Fruit fly (Drosophila melanogaster) whole organism, embryonic: ENCODE measurements around the gene CG4942.

ENCODE experiments used
- BtbVII ChIP-seq: fragments of 200-800 bp; sonication (Bioruptor generic); optimal IDR thresholded peaks from 3 replicates; lab custom pipeline; 2017; ENCODE audit warnings: missing biosample characterization, mild to moderate bottlenecking, missing genetic modification characterization
- CG11247 ChIP-seq: fragments of 200-800 bp; sonication (Bioruptor generic); IDR thresholded peaks from 2 replicates; pipeline ENCODE4 v1.3.6; 2022; ENCODE audit warnings: missing biosample characterization, missing genetic modification characterization
- CG11723 ChIP-seq: fragments of 200-800 bp; sonication (Bioruptor generic); optimal IDR thresholded peaks from 2 replicates; lab custom pipeline; 2017; ENCODE audit warnings: missing biosample characterization, mild to moderate bottlenecking, missing genetic modification characterization
- CG12391 ChIP-seq: fragments of 200-800 bp; sonication (Bioruptor generic); optimal IDR thresholded peaks from 3 replicates; lab custom pipeline; 2018; ENCODE audit warnings: missing biosample characterization, mild to moderate bottlenecking, missing genetic modification characterization, moderate library complexity
- CG12744 ChIP-seq: fragments of 200-800 bp; sonication (Bioruptor generic); optimal IDR thresholded peaks from 2 replicates; lab custom pipeline; 2016; ENCODE audit warnings: missing biosample characterization, missing genetic modification characterization
- CG13624 ChIP-seq: fragments of 200-800 bp; sonication (Bioruptor generic); optimal IDR thresholded peaks from 2 replicates; lab custom pipeline; 2016; ENCODE audit warnings: missing biosample characterization, missing genetic modification characterization
- CG13775 ChIP-seq: fragments of 200-800 bp; sonication (Bioruptor generic); optimal IDR thresholded peaks from 3 replicates; lab custom pipeline; 2017; ENCODE audit warnings: missing biosample characterization, mild to moderate bottlenecking, missing genetic modification characterization
- CG14667 ChIP-seq: fragments of 200-800 bp; sonication (Bioruptor generic); IDR thresholded peaks from 2 replicates; pipeline ENCODE4 v1.3.6; 2022; ENCODE audit warnings: missing biosample characterization, missing genetic modification characterization
- CG15601 ChIP-seq: fragments of 200-800 bp; sonication (Bioruptor generic); optimal IDR thresholded peaks from 3 replicates; lab custom pipeline; 2019; ENCODE audit warnings: missing biosample characterization, mild to moderate bottlenecking, missing genetic modification characterization, moderate library complexity
- CG1603 ChIP-seq: fragments of 200-800 bp; sonication (Bioruptor generic); optimal IDR thresholded peaks from 2 replicates; lab custom pipeline; 2019; ENCODE audit warnings: missing biosample characterization, mild to moderate bottlenecking, missing genetic modification characterization, moderate library complexity
- CG16779 ChIP-seq: fragments of 200-800 bp; sonication (Bioruptor generic); IDR thresholded peaks from 2 replicates; pipeline ENCODE4 v1.3.6; 2022; ENCODE audit warnings: missing biosample characterization, missing genetic modification characterization
- CG2712 ChIP-seq: fragments of 200-800 bp; optimal IDR thresholded peaks from 3 replicates; lab custom pipeline; 2019; ENCODE audit warnings: missing biosample characterization, mild to moderate bottlenecking, missing genetic modification characterization, moderate library complexity
- CG31365 ChIP-seq: fragments of 200-800 bp; sonication (Bioruptor generic); optimal IDR thresholded peaks from 2 replicates; lab custom pipeline; 2018; ENCODE audit warnings: missing biosample characterization, mild to moderate bottlenecking, missing genetic modification characterization
- CG43689 ChIP-seq: fragments of 200-800 bp; sonication (Bioruptor generic); IDR thresholded peaks from 2 replicates; pipeline ENCODE4 v1.3.6; 2022; ENCODE audit warnings: missing biosample characterization, missing genetic modification characterization
- CG6813 ChIP-seq: fragments of 200-800 bp; sonication (Bioruptor generic); optimal IDR thresholded peaks from 2 replicates; lab custom pipeline; 2017; ENCODE audit warnings: missing biosample characterization, missing genetic modification characterization, mild to moderate bottlenecking, moderate library complexity, missing genetic modification reagents
- CG7928 ChIP-seq: fragments of 200-800 bp; sonication (Bioruptor generic); optimal IDR thresholded peaks from 2 replicates; lab custom pipeline; 2017; ENCODE audit warnings: missing biosample characterization, mild to moderate bottlenecking, missing genetic modification characterization
- CG7987 ChIP-seq: fragments of 200-800 bp; sonication (Bioruptor generic); optimal IDR thresholded peaks from 2 replicates; lab custom pipeline; 2018; ENCODE audit warnings: missing biosample characterization, mild to moderate bottlenecking, missing genetic modification characterization, moderate library complexity
- CG8290 ChIP-seq, 3 experiments: fragments of 200-800 bp; sonication (Bioruptor generic); optimal IDR thresholded peaks; 2 replicates each; lab custom pipeline; 2016 to 2019; ENCODE audit warnings: missing biosample characterization in 3 of 3, missing genetic modification characterization in 3 of 3, mild to moderate bottlenecking in 2 of 3, moderate library complexity in 1 of 3
- Dad ChIP-seq: fragments of 200-800 bp; sonication (Bioruptor generic); optimal IDR thresholded peaks from 3 replicates; lab custom pipeline; 2016; ENCODE audit warnings: missing biosample characterization, missing genetic modification characterization
- Doc2 ChIP-seq: fragments of 200-800 bp; sonication (Bioruptor generic); IDR thresholded peaks from 2 replicates; pipeline ENCODE4 v1.3.6; 2022; ENCODE audit warnings: missing biosample characterization, missing genetic modification characterization
- Doc3 ChIP-seq: fragments of 200-800 bp; sonication (Bioruptor generic); IDR thresholded peaks from 3 replicates; pipeline ENCODE4 v1.3.6; 2022; ENCODE audit warnings: missing biosample characterization, missing genetic modification characterization; ENCODE audit not compliant: partially characterized antibody
- HHEX ChIP-seq: fragments of 200-800 bp; sonication (Bioruptor generic); optimal IDR thresholded peaks from 3 replicates; lab custom pipeline; 2017; ENCODE audit warnings: missing biosample characterization, mild to moderate bottlenecking, missing genetic modification characterization, missing genetic modification reagents
- HLH4C ChIP-seq: fragments of 200-800 bp; sonication (Bioruptor generic); IDR thresholded peaks from 3 replicates; pipeline ENCODE4 v1.3.6; 2022; ENCODE audit warnings: missing biosample characterization, missing genetic modification characterization; ENCODE audit not compliant: partially characterized antibody
- Hey ChIP-seq: fragments of 200-800 bp; sonication (Bioruptor generic); optimal IDR thresholded peaks from 3 replicates; lab custom pipeline; 2018; ENCODE audit warnings: missing biosample characterization, mild to moderate bottlenecking, missing genetic modification characterization
- HmgD ChIP-seq: fragments of 200-800 bp; sonication (Bioruptor generic); optimal IDR thresholded peaks from 3 replicates; lab custom pipeline; 2016; ENCODE audit warnings: missing biosample characterization, missing genetic modification characterization
- Jarid2 ChIP-seq: fragments of 200-800 bp; sonication (Bioruptor generic); optimal IDR thresholded peaks from 3 replicates; lab custom pipeline; 2017; ENCODE audit warnings: mild to moderate bottlenecking, missing biosample characterization, missing genetic modification reagents, missing genetic modification characterization
- Kr ChIP-seq: fragments of 200-800 bp; sonication (Bioruptor generic); optimal IDR thresholded peaks from 2 replicates; lab custom pipeline; 2017; ENCODE audit warnings: missing biosample characterization, mild to moderate bottlenecking, missing genetic modification characterization
- Mad ChIP-seq: fragments of 200-800 bp; sonication (Bioruptor generic); optimal IDR thresholded peaks from 2 replicates; lab custom pipeline; 2016; ENCODE audit warnings: missing biosample characterization, missing genetic modification characterization
- Max ChIP-seq: fragments of 200-800 bp; sonication (Bioruptor generic); optimal IDR thresholded peaks from 2 replicates; lab custom pipeline; 2016; ENCODE audit warnings: missing biosample characterization, mild to moderate bottlenecking, missing genetic modification characterization
- Nf-YB ChIP-seq: fragments of 200-800 bp; sonication (Bioruptor generic); optimal IDR thresholded peaks from 3 replicates; lab custom pipeline; 2019; ENCODE audit warnings: missing biosample characterization, mild to moderate bottlenecking, missing genetic modification characterization, moderate library complexity
- Opbp ChIP-seq: fragments of 200-800 bp; sonication (Bioruptor generic); IDR thresholded peaks from 3 replicates; pipeline ENCODE4 v1.3.6; 2022; ENCODE audit warnings: missing biosample characterization, missing genetic modification characterization; ENCODE audit not compliant: partially characterized antibody
- Tbp ChIP-seq: fragments of >200 bp; optimal IDR thresholded peaks from 2 replicates; lab custom pipeline; 2018; ENCODE audit warnings: missing biosample characterization, missing genetic modification characterization
- Xrp1 ChIP-seq: fragments of 200-800 bp; sonication (Bioruptor generic); IDR thresholded peaks from 2 replicates; pipeline ENCODE4 v1.3.6; 2022; ENCODE audit warnings: missing biosample characterization, missing genetic modification characterization
- abd-A ChIP-seq: fragments of 200-800 bp; sonication (Bioruptor generic); optimal IDR thresholded peaks from 3 replicates; lab custom pipeline; 2019; ENCODE audit warnings: missing biosample characterization, mild to moderate bottlenecking, missing genetic modification characterization, moderate library complexity
- ash1 ChIP-seq: fragments of 200-800 bp; sonication (Bioruptor generic); optimal IDR thresholded peaks from 2 replicates; lab custom pipeline; 2018; ENCODE audit warnings: missing biosample characterization, mild to moderate bottlenecking, missing genetic modification characterization
- crc ChIP-seq: fragments of 200-800 bp; sonication (Bioruptor generic); optimal IDR thresholded peaks from 2 replicates; lab custom pipeline; 2016; ENCODE audit warnings: missing biosample characterization, missing genetic modification characterization
- ftz-f1 ChIP-seq: fragments of 200-800 bp; sonication (Bioruptor generic); optimal IDR thresholded peaks from 2 replicates; lab custom pipeline; 2016; ENCODE audit warnings: missing biosample characterization, missing genetic modification characterization
- gcm2 ChIP-seq: fragments of 200-800 bp; sonication (Bioruptor generic); optimal IDR thresholded peaks from 2 replicates; lab custom pipeline; 2016; ENCODE audit warnings: missing biosample characterization, missing genetic modification characterization
- grau ChIP-seq: fragments of 200-800 bp; optimal IDR thresholded peaks from 3 replicates; lab custom pipeline; 2019; ENCODE audit warnings: missing biosample characterization, mild to moderate bottlenecking, missing genetic modification characterization, moderate library complexity
- h ChIP-seq: fragments of >200 bp; optimal IDR thresholded peaks from 2 replicates; lab custom pipeline; 2017
- hbn ChIP-seq: fragments of 200-800 bp; sonication (Bioruptor generic); IDR thresholded peaks from 2 replicates; pipeline ENCODE4 v1.3.6; 2022; ENCODE audit warnings: missing biosample characterization, missing genetic modification characterization; ENCODE audit not compliant: partially characterized antibody
- kah ChIP-seq: fragments of 200-800 bp; sonication (Bioruptor generic); optimal IDR thresholded peaks from 2 replicates; lab custom pipeline; 2018; ENCODE audit warnings: missing biosample characterization, mild to moderate bottlenecking, missing genetic modification characterization
- lbe ChIP-seq: fragments of 200-800 bp; sonication (Bioruptor generic); optimal IDR thresholded peaks from 2 replicates; lab custom pipeline; 2016; ENCODE audit warnings: missing biosample characterization, mild to moderate bottlenecking, missing genetic modification characterization
- nom ChIP-seq: fragments of 200-800 bp; sonication (Bioruptor generic); optimal IDR thresholded peaks from 2 replicates; lab custom pipeline; 2017; ENCODE audit warnings: missing biosample characterization, missing genetic modification characterization, mild to moderate bottlenecking, moderate library complexity, missing genetic modification reagents
- oc ChIP-seq: fragments of 200-800 bp; sonication (Bioruptor generic); optimal IDR thresholded peaks from 2 replicates; lab custom pipeline; 2018; ENCODE audit warnings: missing biosample characterization, mild to moderate bottlenecking, missing genetic modification characterization, moderate library complexity
- ssp ChIP-seq: fragments of 200-800 bp; sonication (Bioruptor generic); IDR thresholded peaks from 2 replicates; pipeline ENCODE4 v1.3.6; 2022; ENCODE audit warnings: missing biosample characterization, missing genetic modification characterization
- vnd ChIP-seq: fragments of 200-800 bp; sonication (Bioruptor generic); IDR thresholded peaks from 3 replicates; pipeline ENCODE4 v1.3.6; 2022; ENCODE audit warnings: missing biosample characterization, missing genetic modification characterization; ENCODE audit not compliant: partially characterized antibody
- vvl ChIP-seq: fragments of 200-800 bp; sonication (Bioruptor generic); IDR thresholded peaks from 2 replicates; pipeline ENCODE4 v1.3.6; 2022; ENCODE audit warnings: missing biosample characterization, missing genetic modification characterization
- zen ChIP-seq: fragments of 200-800 bp; sonication (Bioruptor generic); optimal IDR thresholded peaks from 3 replicates; lab custom pipeline; 2018; ENCODE audit warnings: missing biosample characterization, mild to moderate bottlenecking, missing genetic modification characterization, moderate library complexity

The CG4942 gene

dm6 chr3L:9072731-9073385 lies at the start of gene CG4942, which contains the start of gene CG4911 (continued):
- TF ChIP-seq ftz-f1 (GFP tag; lab: Kevin White, UChicago): peak; percentile 67
- TF ChIP-seq CG13775: peak; percentile 80
- peak; percentile 50; the same call in 1 of the 2 replicates for TF ChIP-seq ssp (GFP tag; lab: Robert Waterston, UW)
- peak; percentile 59 for TF ChIP-seq Mad (GFP tag; lab: Kevin White, UChicago)
- peak; percentile 41 for TF ChIP-seq CG12744 (GFP tag; lab: Kevin White, UChicago)
- TF ChIP-seq Kr (GFP tag; lab: Kevin White, UChicago): no peak
- TF ChIP-seq kah (GFP tag; lab: Kevin White, UChicago): no peak
- peak; percentile 58; the same call in 1 of the 2 replicates for TF ChIP-seq vvl
- no peak for TF ChIP-seq nom
- no peak for TF ChIP-seq gcm2 (GFP tag; lab: Kevin White, UChicago)
- TF ChIP-seq CG11723 (GFP tag; lab: Kevin White, UChicago): peak; percentile 17
- TF ChIP-seq Doc2 (GFP tag; lab: Robert Waterston, UW): no peak
- no peak for TF ChIP-seq CG13624 (GFP tag; lab: Kevin White, UChicago)
- peak; percentile 76 for TF ChIP-seq CG2712
- TF ChIP-seq Xrp1 (GFP tag; lab: Robert Waterston, UW): peak; percentile 80
- no peak for TF ChIP-seq hbn (GFP tag; lab: Robert Waterston, UW)
- no peak for TF ChIP-seq CG16779 (GFP tag; lab: Robert Waterston, UW)
- TF ChIP-seq abd-A: no peak
- TF ChIP-seq Tbp (GFP tag; lab: Kevin White, UChicago): peak; percentile 58
- peak; percentile 63 for TF ChIP-seq zen (tag; lab: Kevin White, UChicago)
- TF ChIP-seq Jarid2 (GFP tag; lab: Kevin White, UChicago): no peak
- no peak for TF ChIP-seq h (lab: Kevin White, UChicago)
- TF ChIP-seq Hey (tag; lab: Kevin White, UChicago): no peak
- peak; percentile 18 for TF ChIP-seq lbe
- peak; percentile 87 for TF ChIP-seq CG12391 (tag; lab: Kevin White, UChicago)
- peak; percentile 74 for TF ChIP-seq Max (GFP tag; lab: Kevin White, UChicago)
- TF ChIP-seq HmgD: peak; percentile 32
- TF ChIP-seq ash1 (GFP tag; lab: Kevin White, UChicago): no peak
- TF ChIP-seq BtbVII (GFP tag; lab: Kevin White, UChicago): no peak
- peak; percentile 31 for TF ChIP-seq CG8290 (GFP tag; optimal IDR thresholded peaks at IDR 0.05; lab: Kevin White, UChicago)
- peak in 1 of 2 experiments; percentile 55 for TF ChIP-seq CG8290 (tag; optimal IDR thresholded peaks at IDR 0.05; lab: Kevin White, UChicago)
- peak; percentile 63 for TF ChIP-seq Dad (GFP tag; lab: Kevin White, UChicago)
- peak; percentile 38 for TF ChIP-seq CG1603 (tag; lab: Kevin White, UChicago)
- TF ChIP-seq CG7987 (GFP tag; lab: Kevin White, UChicago): no peak
- no peak for TF ChIP-seq vnd (GFP tag; lab: Robert Waterston, UW)
- TF ChIP-seq crc: peak; percentile 49
- peak; percentile 68 for TF ChIP-seq CG11247 (GFP tag; lab: Robert Waterston, UW)
- no peak for TF ChIP-seq oc
- TF ChIP-seq Opbp (GFP tag; lab: Robert Waterston, UW): no peak
- TF ChIP-seq Nf-YB (GFP tag; lab: Kevin White, UChicago): peak; percentile 35
- TF ChIP-seq CG7928 (GFP tag; lab: Kevin White, UChicago): no peak
- TF ChIP-seq Doc3 (GFP tag; lab: Robert Waterston, UW): no peak
- TF ChIP-seq grau (tag; lab: Kevin White, UChicago): peak; percentile 82
- no peak for TF ChIP-seq CG31365 (tag; lab: Kevin White, UChicago)
- no peak for TF ChIP-seq CG43689 (GFP tag; lab: Robert Waterston, UW)
- TF ChIP-seq HHEX (GFP tag; lab: Kevin White, UChicago): peak; percentile 40
- peak; percentile 61 for TF ChIP-seq CG14667
- no peak for TF ChIP-seq CG6813 (GFP tag; lab: Kevin White, UChicago)
- peak; percentile 75 for TF ChIP-seq CG15601 (tag; lab: Kevin White, UChicago)
- no peak for TF ChIP-seq HLH4C (GFP tag; lab: Robert Waterston, UW)
